Worm (Caenorhabditis elegans) whole organism, L1 larva: ENCODE results near the gene B0280.11.

Source experiments
- C34B4.2 ChIP-seq: sonication (generic microtip); optimal IDR thresholded peaks from 2 replicates; lab custom pipeline; 2017; ENCODE audit warnings: mild to moderate bottlenecking, missing genetic modification characterization, missing compliant biosample characterization
- F16B12.6 ChIP-seq: fragments of 150-350 bp; optimal IDR thresholded peaks from 2 replicates; lab custom pipeline; 2014; ENCODE audit warnings: missing biosample characterization, missing genetic modification characterization
- aha-1 ChIP-seq: fragments of 150-350 bp; optimal IDR thresholded peaks from 2 replicates; lab custom pipeline; 2014; ENCODE audit warnings: missing biosample characterization, missing genetic modification characterization
- ama-1 ChIP-seq: fragments of 150-350 bp; optimal IDR thresholded peaks from 2 replicates; lab custom pipeline; 2014
- blmp-1 ChIP-seq: fragments of 150-350 bp; optimal IDR thresholded peaks from 2 replicates; lab custom pipeline; 2014; ENCODE audit warnings: missing biosample characterization, missing genetic modification characterization
- ceh-63 ChIP-seq: fragments of 200-800 bp; sonication (Bioruptor generic); optimal IDR thresholded peaks from 2 replicates; lab custom pipeline; 2018; ENCODE audit warnings: mild to moderate bottlenecking, missing genetic modification characterization, missing compliant biosample characterization
- ceh-90 ChIP-seq: sonication (generic microtip); optimal IDR thresholded peaks from 2 replicates; lab custom pipeline; 2016; ENCODE audit warnings: missing genetic modification characterization, missing compliant biosample characterization
- efl-1 ChIP-seq, 4 experiments: fragments of 150-350 bp; optimal IDR thresholded peaks in 3 of 4; peaks in 1 of 4; 1 replicate in 1 of 4; 2 replicates in 3 of 4; lab custom pipeline; 2014; ENCODE audit warnings: missing biosample characterization in 2 of 4, missing genetic modification characterization in 2 of 4, missing genetic modification reagents in 2 of 4
- efl-3 ChIP-seq: fragments of 200-800 bp; sonication (Bioruptor generic); optimal IDR thresholded peaks from 2 replicates; lab custom pipeline; 2018; ENCODE audit warnings: mild to moderate bottlenecking, missing genetic modification characterization, missing compliant biosample characterization
- elt-2 ChIP-seq: sonication (generic microtip); optimal IDR thresholded peaks from 2 replicates; lab custom pipeline; 2016; ENCODE audit warnings: missing genetic modification characterization, mild to moderate bottlenecking, inconsistent platforms, missing compliant biosample characterization, missing genetic modification reagents
- elt-3 ChIP-seq, 6 experiments: fragments of 150-350 bp in 1 of 6; sonication (generic microtip); optimal IDR thresholded peaks; 2 replicates each; lab custom pipeline; 2017 to 2018; ENCODE audit warnings: missing biosample characterization in 6 of 6, missing genetic modification characterization in 6 of 6, inconsistent platforms in 1 of 6
- grh-1 ChIP-seq: fragments of 200-800 bp; sonication (Bioruptor generic); IDR thresholded peaks from 2 replicates; pipeline ENCODE4 v1.3.6; 2022; ENCODE audit warnings: missing genetic modification reagents, missing genetic modification characterization, missing compliant biosample characterization
- hlh-4 ChIP-seq: sonication (generic microtip); optimal IDR thresholded peaks from 2 replicates; lab custom pipeline; 2016; ENCODE audit warnings: mild to moderate bottlenecking, missing genetic modification characterization, missing compliant biosample characterization
- irx-1 ChIP-seq: sonication (generic microtip); optimal IDR thresholded peaks from 2 replicates; lab custom pipeline; 2016; ENCODE audit warnings: missing genetic modification characterization, missing compliant biosample characterization
- isw-1 ChIP-seq: fragments of 200-800 bp; sonication (Bioruptor generic); IDR thresholded peaks from 2 replicates; pipeline ENCODE4 v1.3.6; 2022; ENCODE audit warnings: missing genetic modification characterization, missing compliant biosample characterization
- jun-1 ChIP-seq: fragments of 150-350 bp; optimal IDR thresholded peaks from 2 replicates; lab custom pipeline; 2014; ENCODE audit warnings: missing biosample characterization, missing genetic modification reagents, missing genetic modification characterization
- lin-14 ChIP-seq: fragments of 200-800 bp; sonication (Bioruptor generic); optimal IDR thresholded peaks from 2 replicates; lab custom pipeline; 2018; ENCODE audit warnings: mild to moderate bottlenecking, missing genetic modification characterization, moderate library complexity, missing compliant biosample characterization
- lin-35 ChIP-seq, 2 experiments: fragments of 150-350 bp; optimal IDR thresholded peaks; 2 replicates each; lab custom pipeline; 2014; ENCODE audit warnings: missing biosample characterization in 2 of 2, missing genetic modification characterization in 2 of 2, missing genetic modification reagents in 2 of 2
- lir-3 ChIP-seq: sonication (generic microtip); optimal IDR thresholded peaks from 2 replicates; lab custom pipeline; 2016; ENCODE audit warnings: mild to moderate bottlenecking, missing genetic modification characterization, moderate library complexity, missing compliant biosample characterization; ENCODE audit not compliant: poor library complexity
- lsy-2 ChIP-seq, 2 experiments: fragments of 150-350 bp; optimal IDR thresholded peaks; 2 replicates each; lab custom pipeline; 2014; ENCODE audit warnings: missing biosample characterization in 2 of 2, missing genetic modification characterization in 2 of 2
- mab-9 ChIP-seq: fragments of 200-800 bp; sonication (Bioruptor generic); IDR thresholded peaks from 2 replicates; pipeline ENCODE4 v1.3.6; 2022; ENCODE audit warnings: missing genetic modification reagents, missing genetic modification characterization, missing compliant biosample characterization
- mdl-1 ChIP-seq, 2 experiments: fragments of 150-350 bp; optimal IDR thresholded peaks; 2 replicates each; lab custom pipeline; 2014 to 2017; ENCODE audit warnings: missing biosample characterization in 2 of 2, missing genetic modification characterization in 2 of 2, inconsistent platforms in 1 of 2
- mep-1 ChIP-seq: fragments of 150-350 bp; optimal IDR thresholded peaks from 2 replicates; lab custom pipeline; 2014; ENCODE audit warnings: missing biosample characterization, missing genetic modification characterization
- nhr-19 ChIP-seq: fragments of 200-800 bp; sonication (Bioruptor generic); conservative IDR thresholded peaks from 2 replicates; pipeline ENCODE4 v1.3.6; 2022; ENCODE audit warnings: missing genetic modification characterization, missing compliant biosample characterization
- nhr-20 ChIP-seq: sonication (generic microtip); optimal IDR thresholded peaks from 2 replicates; lab custom pipeline; 2016; ENCODE audit warnings: mild to moderate bottlenecking, missing genetic modification characterization, missing compliant biosample characterization
- nhr-237 ChIP-seq: fragments of 150-350 bp; optimal IDR thresholded peaks from 2 replicates; lab custom pipeline; 2014; ENCODE audit warnings: missing biosample characterization, missing genetic modification characterization
- nhr-47 ChIP-seq: sonication (generic microtip); optimal IDR thresholded peaks from 2 replicates; lab custom pipeline; 2016; ENCODE audit warnings: mild to moderate bottlenecking, missing genetic modification characterization, moderate library complexity, missing compliant biosample characterization
- nhr-71 ChIP-seq: sonication (generic microtip); optimal IDR thresholded peaks from 2 replicates; lab custom pipeline; 2016; ENCODE audit warnings: mild to moderate bottlenecking, missing genetic modification characterization, moderate library complexity, missing compliant biosample characterization
- nhr-76 ChIP-seq: sonication (generic microtip); optimal IDR thresholded peaks from 2 replicates; lab custom pipeline; 2017; ENCODE audit warnings: missing biosample characterization, missing genetic modification characterization
- nhr-77 ChIP-seq: fragments of 150-350 bp; optimal IDR thresholded peaks from 2 replicates; lab custom pipeline; 2014; ENCODE audit warnings: missing biosample characterization, missing genetic modification characterization
- nhr-85 ChIP-seq: sonication (generic microtip); peaks from one replicate; lab custom pipeline; 2016; ENCODE audit warnings: missing genetic modification characterization, inconsistent platforms, missing compliant biosample characterization
- nhr-90 ChIP-seq: sonication (generic microtip); optimal IDR thresholded peaks from 2 replicates; lab custom pipeline; 2016; ENCODE audit warnings: mild to moderate bottlenecking, missing genetic modification characterization, missing compliant biosample characterization; ENCODE audit not compliant: poor library complexity
- pag-3 ChIP-seq: sonication (generic microtip); optimal IDR thresholded peaks from 2 replicates; lab custom pipeline; 2017; ENCODE audit warnings: missing genetic modification characterization, mild to moderate bottlenecking, missing compliant biosample characterization, antibody characterized with exemption, borderline replicate concordance; ENCODE audit not compliant: insufficient read depth
- rnt-1 ChIP-seq: sonication (generic microtip); optimal IDR thresholded peaks from 2 replicates; lab custom pipeline; 2016; ENCODE audit warnings: mild to moderate bottlenecking, missing genetic modification characterization, moderate library complexity, missing compliant biosample characterization
- skn-1 ChIP-seq: fragments of 150-350 bp; optimal IDR thresholded peaks from 2 replicates; lab custom pipeline; 2014; ENCODE audit warnings: missing biosample characterization, missing genetic modification characterization
- snu-23 ChIP-seq: sonication (generic microtip); optimal IDR thresholded peaks from 2 replicates; lab custom pipeline; 2016; ENCODE audit warnings: missing genetic modification characterization, missing compliant biosample characterization
- sox-4 ChIP-seq: sonication (generic microtip); optimal IDR thresholded peaks from 2 replicates; lab custom pipeline; 2016; ENCODE audit warnings: missing genetic modification characterization, missing compliant biosample characterization
- sptf-1 ChIP-seq: fragments of 150-350 bp; optimal IDR thresholded peaks from 2 replicates; lab custom pipeline; 2014; ENCODE audit warnings: missing biosample characterization, missing genetic modification characterization
- sup-37 ChIP-seq: fragments of 200-800 bp; sonication (Bioruptor generic); optimal IDR thresholded peaks from 2 replicates; lab custom pipeline; 2018; ENCODE audit warnings: mild to moderate bottlenecking, missing genetic modification characterization, missing compliant biosample characterization
- swsn-7 ChIP-seq: sonication (generic microtip); optimal IDR thresholded peaks from 2 replicates; lab custom pipeline; 2016; ENCODE audit warnings: missing genetic modification characterization, missing compliant biosample characterization
- tbx-2 ChIP-seq: sonication (generic microtip); optimal IDR thresholded peaks from 2 replicates; lab custom pipeline; 2016; ENCODE audit warnings: missing genetic modification characterization, missing compliant biosample characterization
- unc-30 ChIP-seq: sonication (generic microtip); optimal IDR thresholded peaks from 2 replicates; lab custom pipeline; 2017; ENCODE audit warnings: missing biosample characterization, missing genetic modification characterization
- xbp-1 ChIP-seq: sonication (generic microtip); optimal IDR thresholded peaks from 2 replicates; lab custom pipeline; 2016; ENCODE audit warnings: missing genetic modification characterization, missing compliant biosample characterization
- zip-4 ChIP-seq: fragments of 200-800 bp; sonication (Bioruptor generic); optimal IDR thresholded peaks from 2 replicates; lab custom pipeline; 2018; ENCODE audit warnings: mild to moderate bottlenecking, missing genetic modification characterization, moderate library complexity, missing compliant biosample characterization
- ztf-11 ChIP-seq, 2 experiments: sonication (generic microtip); optimal IDR thresholded peaks; 2 replicates each; lab custom pipeline; 2016 to 2017; ENCODE audit warnings: missing genetic modification characterization in 2 of 2, missing biosample characterization in 1 of 2, missing compliant biosample characterization in 1 of 2
- ztf-4 ChIP-seq: fragments of 150-350 bp; optimal IDR thresholded peaks from 2 replicates; lab custom pipeline; 2014; ENCODE audit warnings: missing biosample characterization, missing genetic modification characterization

Gene B0280.11

DNA sequence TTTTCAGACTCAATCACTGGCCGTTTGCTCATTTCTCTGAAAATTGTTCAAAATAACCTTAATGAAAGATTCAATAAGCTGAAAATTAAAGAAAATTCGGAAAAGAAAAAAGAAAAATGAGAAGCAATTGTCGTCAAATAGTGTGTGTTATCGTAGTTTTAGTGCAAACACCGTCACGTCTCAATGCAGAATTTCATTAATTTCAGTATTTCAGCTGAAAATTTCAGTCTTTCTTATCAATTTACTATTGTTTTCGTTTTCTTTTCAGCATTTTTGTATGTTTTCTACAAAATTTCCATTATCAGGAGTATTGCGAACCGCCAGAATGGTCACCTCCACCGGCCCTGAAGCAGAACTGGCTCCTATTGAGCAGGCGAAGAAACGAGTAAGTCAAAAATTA is 15.2 kb downstream of the B0280.11 start, which contains the start of the genes B0280.9 and rpia-1 (continued):
- TF ChIP-seq irx-1 (tag; lab: Kevin White, UChicago) (no peak), lir-3 (no peak), unc-30 (tag; lab: Kevin White, UChicago) (no peak), snu-23 (peak; percentile 43), blmp-1 (tag; lab: Kevin White, UChicago) (peak; percentile 1), F16B12.6 (tag; lab: Kevin White, UChicago) (peak; percentile 90), rnt-1 (tag; lab: Kevin White, UChicago) (peak; percentile 10), efl-1 (optimal IDR thresholded peaks at IDR 0.05; lab: Kevin White, UChicago) (peak; percentile 36 to 62), efl-1 (GFP tag; optimal IDR thresholded peaks at IDR 0.05 in 1 of 2; lab: Kevin White, UChicago) (peak; percentile 52 to 89), elt-2 (tag; lab: Kevin White, UChicago) (peak; percentile 47), lsy-2 (tag; optimal IDR thresholded peaks at IDR 0.05; lab: Kevin White, UChicago) (peak; percentile 90 to 97), nhr-19 (GFP tag; lab: Robert Waterston, UW) (peak; percentile 48; the same call in 1 of the 2 replicates), efl-3 (GFP tag; lab: Kevin White, UChicago) (no peak)

DNA sequence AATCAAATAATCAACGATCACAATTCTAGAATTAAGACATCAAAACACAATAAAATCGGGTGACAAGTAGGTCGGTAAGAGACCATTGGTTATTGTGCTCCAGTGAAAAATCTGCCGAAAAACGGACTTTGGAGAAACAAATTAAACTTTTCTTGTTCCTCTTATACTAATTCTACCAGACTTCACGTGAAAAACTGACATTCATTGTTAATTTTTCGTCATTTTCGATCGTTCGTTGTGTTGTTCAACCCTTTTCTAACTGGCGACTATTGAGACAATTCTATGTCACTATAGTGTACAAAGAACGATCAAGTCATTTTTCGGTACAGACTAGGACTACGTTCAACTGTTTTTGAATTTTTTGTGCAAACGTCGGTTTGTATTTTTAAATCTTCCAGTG is 17.6 kb downstream of the B0280.11 start:
- TF ChIP-seq lsy-2 (tag; optimal IDR thresholded peaks at IDR 0.05; lab: Kevin White, UChicago) (peak; percentile 5 to 36), mab-9 (GFP tag; lab: Robert Waterston, UW) (no peak), nhr-71 (tag; lab: Kevin White, UChicago) (peak; percentile 66), nhr-19 (GFP tag; lab: Robert Waterston, UW) (peak; percentile 98), nhr-76 (tag; lab: Kevin White, UChicago) (no peak), nhr-77 (tag; lab: Kevin White, UChicago) (peak; percentile 18), nhr-237 (tag; lab: Kevin White, UChicago) (no peak), grh-1 (GFP tag; lab: Robert Waterston, UW) (0 out of 2 replicates have a peak, but pooled peaks have one; percentile 6), blmp-1 (tag; lab: Kevin White, UChicago) (peak; percentile 41), elt-3 (tag; optimal IDR thresholded peaks at IDR 0.05; lab: Kevin White, UChicago) (peak in 2 of 6 experiments; percentile 29 to 52), mep-1 (tag; lab: Kevin White, UChicago) (peak; percentile 12), tbx-2 (peak; percentile 19), zip-4 (GFP tag; lab: Kevin White, UChicago) (no peak), efl-1 (optimal IDR thresholded peaks at IDR 0.05; lab: Kevin White, UChicago) (peak in 1 of 2 experiments; percentile 11), efl-1 (GFP tag; optimal IDR thresholded peaks at IDR 0.05 in 1 of 2; lab: Kevin White, UChicago) (peak in 1 of 2 experiments; percentile 93), nhr-90 (tag; lab: Kevin White, UChicago) (peak; percentile 58), xbp-1 (tag; lab: Kevin White, UChicago) (peak; percentile 30), swsn-7 (peak; percentile 7), snu-23 (peak; percentile 52), lin-14 (GFP tag; lab: Kevin White, UChicago) (peak; percentile 48), mdl-1 (tag; optimal IDR thresholded peaks at IDR 0.05; lab: Kevin White, UChicago) (no peak), sptf-1 (tag; lab: Kevin White, UChicago) (no peak), lin-35 (GFP tag; optimal IDR thresholded peaks at IDR 0.05; lab: Kevin White, UChicago) (peak in 1 of 2 experiments; percentile 73), nhr-85 (tag; lab: Kevin White, UChicago) (peak; percentile 91), nhr-47 (peak; percentile 23), nhr-20 (tag; lab: Kevin White, UChicago) (peak; percentile 71), sup-37 (GFP tag; lab: Kevin White, UChicago) (no peak), elt-2 (tag; lab: Kevin White, UChicago) (peak; percentile 64), hlh-4 (tag; lab: Kevin White, UChicago) (no peak), pag-3 (no peak)

DNA sequence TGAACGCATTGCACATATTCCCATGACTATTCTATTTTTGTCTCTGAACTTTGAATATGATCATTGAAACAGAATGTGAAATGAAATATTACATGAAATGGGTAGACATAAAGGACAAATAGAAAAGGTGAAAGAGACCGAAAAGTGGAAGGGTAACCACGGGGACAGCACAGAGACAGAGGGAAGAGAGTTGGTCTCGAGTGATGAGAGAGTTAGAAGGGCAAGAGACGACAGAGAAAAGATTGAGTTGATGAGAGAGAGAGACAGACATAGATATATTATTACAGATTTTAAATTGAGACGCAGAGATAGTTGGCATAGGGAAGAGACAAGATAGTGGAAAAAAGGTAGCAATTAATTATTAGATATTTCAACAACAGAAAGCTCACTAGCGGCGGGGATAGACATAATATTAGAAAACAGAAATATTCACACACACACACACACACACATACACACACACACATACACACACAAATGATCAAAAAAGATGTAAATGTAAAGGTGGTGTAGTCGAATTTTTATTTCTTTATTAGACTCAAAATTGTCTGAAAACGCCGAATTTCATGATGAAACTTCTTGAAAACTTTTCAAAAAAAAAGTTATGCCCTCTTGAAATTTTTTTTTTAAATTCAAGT is 21.3 kb downstream of the B0280.11 start:
- TF ChIP-seq ztf-4 (tag; lab: Kevin White, UChicago) (peak; percentile 43), ceh-90 (tag; lab: Kevin White, UChicago) (no peak), swsn-7 (peak; percentile 74), C34B4.2 (no peak), ztf-11 (tag; optimal IDR thresholded peaks at IDR 0.05; lab: Kevin White, UChicago) (no peak), jun-1 (tag; lab: Kevin White, UChicago) (peak; percentile 84), nhr-77 (tag; lab: Kevin White, UChicago) (peak; percentile 74), mdl-1 (tag; optimal IDR thresholded peaks at IDR 0.05; lab: Kevin White, UChicago) (peak in 1 of 2 experiments; percentile 66), ama-1 (no peak), mep-1 (tag; lab: Kevin White, UChicago) (peak; percentile 77), ceh-63 (GFP tag; lab: Kevin White, UChicago) (no peak), sox-4 (tag; lab: Kevin White, UChicago) (peak; percentile 43), nhr-71 (tag; lab: Kevin White, UChicago) (peak; percentile 91), aha-1 (tag; lab: Kevin White, UChicago) (no peak), tbx-2 (peak; percentile 55), elt-3 (tag; optimal IDR thresholded peaks at IDR 0.05; lab: Kevin White, UChicago) (peak in 3 of 6 experiments; percentile 12 to 40 (median 14)), skn-1 (tag; lab: Kevin White, UChicago) (peak; percentile 61), isw-1 (no peak), efl-3 (GFP tag; lab: Kevin White, UChicago) (no peak)
